Worm (Caenorhabditis elegans) whole organism, L2 larva: ENCODE measurements around the gene F41G3.20.

ENCODE experiments used
- F13H6.1 ChIP-seq: sonication (generic microtip); optimal IDR thresholded peaks from 2 replicates; lab custom pipeline; 2016; ENCODE audit warnings: missing genetic modification characterization, missing compliant biosample characterization
- elt-3 ChIP-seq: sonication (generic microtip); optimal IDR thresholded peaks from 2 replicates; lab custom pipeline; 2017; ENCODE audit warnings: missing biosample characterization, missing genetic modification characterization
- fos-1 ChIP-seq: fragments of 150-350 bp; optimal IDR thresholded peaks from 2 replicates; lab custom pipeline; 2014; ENCODE audit warnings: missing biosample characterization, missing genetic modification characterization
- lin-39 ChIP-seq: fragments of 150-350 bp; optimal IDR thresholded peaks from 2 replicates; lab custom pipeline; 2014; ENCODE audit warnings: missing biosample characterization, missing genetic modification reagents, missing genetic modification characterization
- mab-5 ChIP-seq: fragments of 150-350 bp; optimal IDR thresholded peaks from 2 replicates; lab custom pipeline; 2014; ENCODE audit warnings: missing biosample characterization, missing genetic modification characterization
- mdl-1 ChIP-seq, 2 experiments: fragments of 150-350 bp in 1 of 2; sonication (generic microtip) in 1 of 2; optimal IDR thresholded peaks; 2 replicates each; lab custom pipeline; 2017; ENCODE audit warnings: missing biosample characterization in 2 of 2, missing genetic modification characterization in 2 of 2
- nhr-23 ChIP-seq: fragments of 150-350 bp; optimal IDR thresholded peaks from 2 replicates; lab custom pipeline; 2014; ENCODE audit warnings: missing biosample characterization, missing genetic modification reagents, missing genetic modification characterization
- nhr-237 ChIP-seq: fragments of 150-350 bp; optimal IDR thresholded peaks from 2 replicates; lab custom pipeline; 2014; ENCODE audit warnings: missing biosample characterization, missing genetic modification characterization
- nhr-77 ChIP-seq: fragments of 150-350 bp; optimal IDR thresholded peaks from 2 replicates; lab custom pipeline; 2014; ENCODE audit warnings: missing biosample characterization, missing genetic modification characterization
- sma-3 ChIP-seq: sonication (generic microtip); optimal IDR thresholded peaks from 2 replicates; lab custom pipeline; 2016; ENCODE audit warnings: missing genetic modification reagents, missing genetic modification characterization, missing compliant biosample characterization
- snpc-4 ChIP-seq: fragments of 150-350 bp; optimal IDR thresholded peaks from 2 replicates; lab custom pipeline; 2014; ENCODE audit warnings: missing biosample characterization, missing genetic modification characterization
- unc-39 ChIP-seq: fragments of 150-350 bp; optimal IDR thresholded peaks from 2 replicates; lab custom pipeline; 2014; ENCODE audit warnings: missing biosample characterization, missing genetic modification characterization
- zag-1 ChIP-seq: fragments of 150-350 bp; optimal IDR thresholded peaks from 2 replicates; lab custom pipeline; 2014; ENCODE audit warnings: missing biosample characterization, missing genetic modification characterization

ce11 chrII:6705593-6706228 lies 45.1 kb downstream of the F41G3.20 start, which contains the start of gene rpy-1:
- peak; percentile 59 for TF ChIP-seq mab-5 (tag; lab: Kevin White, UChicago)
- TF ChIP-seq sma-3 (GFP tag; lab: Kevin White, UChicago), result no peak
- TF ChIP-seq lin-39 (tag; lab: Kevin White, UChicago), result no peak
- no peak for TF ChIP-seq nhr-237
- TF ChIP-seq F13H6.1 (tag; lab: Kevin White, UChicago), result peak; percentile 42
- TF ChIP-seq snpc-4 (tag; lab: Kevin White, UChicago), result no peak
- TF ChIP-seq unc-39 (tag; lab: Kevin White, UChicago), result no peak
- TF ChIP-seq nhr-77 (tag; lab: Kevin White, UChicago), result no peak
- no peak for TF ChIP-seq mdl-1 (tag; optimal IDR thresholded peaks at IDR 0.05; lab: Kevin White, UChicago)
- TF ChIP-seq elt-3 (tag; lab: Kevin White, UChicago), result no peak
- TF ChIP-seq zag-1 (tag; lab: Kevin White, UChicago), result no peak
- TF ChIP-seq fos-1 (tag; lab: Kevin White, UChicago), result no peak
- TF ChIP-seq nhr-23 (tag; lab: Kevin White, UChicago), result no peak
